Fruit fly (Drosophila melanogaster) S2 (cell line): ENCODE results near the gene CG43155.

ENCODE experiments used
- CG8478 ChIP-seq: fragments of >200 bp; optimal IDR thresholded peaks from 2 replicates; lab custom pipeline; 2018
- CTCF ChIP-seq, 2 experiments: fragments of >200 bp; optimal IDR thresholded peaks; 2 replicates each; lab custom pipeline; 2018

dm6 chrX:11423277-11423717 is 36.3 kb upstream of the CG43155 start:
- TF ChIP-seq CTCF (optimal IDR thresholded peaks at IDR 0.05; lab: Kevin White, UChicago) (no peak), CG8478 (no peak)
